Fruit fly (Drosophila melanogaster) whole organism, embryonic: ENCODE results near the gene Pex16.

ENCODE experiments used
- Blimp-1 ChIP-seq: fragments of 200-800 bp; sonication (Bioruptor generic); optimal IDR thresholded peaks from 3 replicates; lab custom pipeline; 2018; ENCODE audit warnings: missing biosample characterization, missing genetic modification characterization, mild to moderate bottlenecking, moderate library complexity, missing genetic modification reagents
- CG10209 ChIP-seq: fragments of 200-800 bp; sonication (Bioruptor generic); optimal IDR thresholded peaks from 3 replicates; lab custom pipeline; 2017; ENCODE audit warnings: missing biosample characterization, mild to moderate bottlenecking, missing genetic modification characterization, missing genetic modification reagents
- CG10274 ChIP-seq: fragments of 200-800 bp; sonication (Bioruptor generic); optimal IDR thresholded peaks from 3 replicates; lab custom pipeline; 2017; ENCODE audit warnings: missing biosample characterization, mild to moderate bottlenecking, missing genetic modification characterization
- CG13624 ChIP-seq: fragments of 200-800 bp; sonication (Bioruptor generic); optimal IDR thresholded peaks from 2 replicates; lab custom pipeline; 2016; ENCODE audit warnings: missing biosample characterization, missing genetic modification characterization
- CG14014 ChIP-seq: fragments of 200-800 bp; sonication (Bioruptor generic); IDR thresholded peaks from 2 replicates; pipeline ENCODE4 v1.3.6; 2022; ENCODE audit warnings: missing biosample characterization, missing genetic modification characterization
- CG15479 ChIP-seq: fragments of 200-800 bp; sonication (Bioruptor generic); optimal IDR thresholded peaks from 3 replicates; lab custom pipeline; 2019; ENCODE audit warnings: missing biosample characterization, mild to moderate bottlenecking, missing genetic modification characterization, moderate library complexity
- CG1603 ChIP-seq: fragments of 200-800 bp; sonication (Bioruptor generic); optimal IDR thresholded peaks from 2 replicates; lab custom pipeline; 2019; ENCODE audit warnings: missing biosample characterization, mild to moderate bottlenecking, missing genetic modification characterization, moderate library complexity
- CG16815 ChIP-seq: fragments of 200-800 bp; sonication (Bioruptor generic); optimal IDR thresholded peaks from 3 replicates; lab custom pipeline; 2017; ENCODE audit warnings: missing biosample characterization, mild to moderate bottlenecking, missing genetic modification characterization
- CG17328 ChIP-seq: fragments of 200-800 bp; sonication (Bioruptor generic); IDR thresholded peaks from 2 replicates; pipeline ENCODE4 v1.3.6; 2022; ENCODE audit warnings: missing biosample characterization, missing genetic modification characterization
- CG17802 ChIP-seq: fragments of 200-800 bp; sonication (Bioruptor generic); optimal IDR thresholded peaks from 2 replicates; lab custom pipeline; 2018; ENCODE audit warnings: missing biosample characterization, mild to moderate bottlenecking, missing genetic modification characterization, moderate library complexity
- CG2116 ChIP-seq: fragments of 200-800 bp; sonication (Bioruptor generic); optimal IDR thresholded peaks from 3 replicates; lab custom pipeline; 2018; ENCODE audit warnings: missing biosample characterization, mild to moderate bottlenecking, missing genetic modification characterization
- CG2875 ChIP-seq: fragments of 200-800 bp; sonication (Bioruptor generic); optimal IDR thresholded peaks from 2 replicates; lab custom pipeline; 2017; ENCODE audit warnings: missing biosample characterization, mild to moderate bottlenecking, missing genetic modification characterization, missing genetic modification reagents
- CG32532 ChIP-seq: fragments of 200-800 bp; sonication (Bioruptor generic); IDR thresholded peaks from 2 replicates; pipeline ENCODE4 v1.3.6; 2022; ENCODE audit warnings: missing biosample characterization, missing genetic modification characterization
- CG3726 ChIP-seq: fragments of 200-800 bp; sonication (Bioruptor generic); IDR thresholded peaks from 3 replicates; pipeline ENCODE4, ENCODE4 v1.3.6; 2022; ENCODE audit warnings: missing biosample characterization, missing genetic modification characterization
- CG3847 ChIP-seq: fragments of 200-800 bp; sonication (Bioruptor generic); IDR thresholded peaks from 2 replicates; pipeline ENCODE4 v1.3.6; 2022; ENCODE audit warnings: missing biosample characterization, missing genetic modification characterization
- CG4328 ChIP-seq: fragments of 200-800 bp; sonication (Bioruptor generic); optimal IDR thresholded peaks from 3 replicates; lab custom pipeline; 2017; ENCODE audit warnings: missing biosample characterization, missing genetic modification reagents, missing genetic modification characterization
- CG4360 ChIP-seq: fragments of 200-800 bp; sonication (Bioruptor generic); IDR thresholded peaks from 2 replicates; pipeline ENCODE4 v1.3.6; 2022; ENCODE audit warnings: missing biosample characterization, missing genetic modification characterization
- CG6813 ChIP-seq: fragments of 200-800 bp; sonication (Bioruptor generic); optimal IDR thresholded peaks from 2 replicates; lab custom pipeline; 2017; ENCODE audit warnings: missing biosample characterization, missing genetic modification characterization, mild to moderate bottlenecking, moderate library complexity, missing genetic modification reagents
- CG7987 ChIP-seq: fragments of 200-800 bp; sonication (Bioruptor generic); optimal IDR thresholded peaks from 2 replicates; lab custom pipeline; 2018; ENCODE audit warnings: missing biosample characterization, mild to moderate bottlenecking, missing genetic modification characterization, moderate library complexity
- CG9817 ChIP-seq: fragments of 200-800 bp; sonication (Bioruptor generic); optimal IDR thresholded peaks from 2 replicates; lab custom pipeline; 2018; ENCODE audit warnings: missing biosample characterization, mild to moderate bottlenecking, missing genetic modification characterization, moderate library complexity
- CG9932 ChIP-seq: fragments of 200-800 bp; sonication (Bioruptor generic); IDR thresholded peaks from 2 replicates; pipeline ENCODE4 v1.3.6; 2022; ENCODE audit warnings: missing biosample characterization, missing genetic modification characterization
- CkIIα-i1 ChIP-seq: fragments of 200-800 bp; sonication (Bioruptor generic); IDR thresholded peaks from 2 replicates; pipeline ENCODE4 v1.3.6; 2022; ENCODE audit warnings: missing biosample characterization, missing genetic modification characterization
- CoRest ChIP-seq: fragments of 200-800 bp; sonication (Bioruptor generic); optimal IDR thresholded peaks from 3 replicates; lab custom pipeline; 2018; ENCODE audit warnings: missing biosample characterization, mild to moderate bottlenecking, missing genetic modification characterization, moderate library complexity
- CrebB ChIP-seq: fragments of 200-800 bp; sonication (Bioruptor generic); optimal IDR thresholded peaks from 3 replicates; lab custom pipeline; 2018; ENCODE audit warnings: missing biosample characterization, mild to moderate bottlenecking, missing genetic modification characterization
- Dip2 ChIP-seq: fragments of 200-800 bp; sonication (Bioruptor generic); IDR thresholded peaks from 2 replicates; pipeline ENCODE4 v1.3.6; 2022; ENCODE audit warnings: missing biosample characterization, missing genetic modification characterization
- Dll ChIP-seq: fragments of 200-800 bp; sonication (Bioruptor generic); IDR thresholded peaks from 4 replicates; pipeline ENCODE4 v1.3.6; 2022; ENCODE audit warnings: missing biosample characterization, missing genetic modification characterization; ENCODE audit not compliant: partially characterized antibody
- ERR ChIP-seq: fragments of 200-800 bp; sonication (Bioruptor generic); optimal IDR thresholded peaks from 2 replicates; lab custom pipeline; 2016; ENCODE audit warnings: missing biosample characterization, missing genetic modification characterization
- Ets65A ChIP-seq: fragments of 200-800 bp; sonication (Bioruptor generic); peaks from one replicate; lab custom pipeline; 2016; ENCODE audit warnings: missing biosample characterization, missing genetic modification characterization
- Fer3 ChIP-seq: fragments of 200-800 bp; sonication (Bioruptor generic); optimal IDR thresholded peaks from 2 replicates; lab custom pipeline; 2018; ENCODE audit warnings: missing biosample characterization, mild to moderate bottlenecking, missing genetic modification characterization, moderate library complexity
- GATAe ChIP-seq: fragments of 200-800 bp; sonication (Bioruptor generic); conservative IDR thresholded peaks from 2 replicates; pipeline ENCODE4 v1.3.6; 2022; ENCODE audit warnings: missing biosample characterization, missing genetic modification characterization
- Hey ChIP-seq: fragments of 200-800 bp; sonication (Bioruptor generic); optimal IDR thresholded peaks from 3 replicates; lab custom pipeline; 2018; ENCODE audit warnings: missing biosample characterization, mild to moderate bottlenecking, missing genetic modification characterization
- MTF-1 ChIP-seq: fragments of 200-800 bp; sonication (Bioruptor generic); optimal IDR thresholded peaks from 2 replicates; lab custom pipeline; 2018; ENCODE audit warnings: missing biosample characterization, mild to moderate bottlenecking, missing genetic modification characterization, borderline replicate concordance
- Mad ChIP-seq: fragments of 200-800 bp; sonication (Bioruptor generic); optimal IDR thresholded peaks from 2 replicates; lab custom pipeline; 2016; ENCODE audit warnings: missing biosample characterization, missing genetic modification characterization
- Trl ChIP-seq, 3 experiments: fragments of >200 bp in 2 of 3; fragments of 200-800 bp in 1 of 3; sonication (Bioruptor generic) in 1 of 3; optimal IDR thresholded peaks; 2 replicates in 1 of 3; 3 replicates in 2 of 3; lab custom pipeline; 2016 to 2017; ENCODE audit warnings: missing biosample characterization in 1 of 3, missing genetic modification characterization in 1 of 3
- Vsx1 ChIP-seq: fragments of 200-800 bp; sonication (Bioruptor generic); optimal IDR thresholded peaks from 2 replicates; lab custom pipeline; 2017; ENCODE audit warnings: missing biosample characterization, mild to moderate bottlenecking, missing genetic modification characterization, missing genetic modification reagents
- aop ChIP-seq: fragments of 200-800 bp; sonication (Bioruptor generic); IDR thresholded peaks from 2 replicates; pipeline ENCODE4 v1.3.6; 2022; ENCODE audit warnings: missing biosample characterization, missing genetic modification characterization
- btn ChIP-seq: fragments of 200-800 bp; sonication (Bioruptor generic); optimal IDR thresholded peaks from 2 replicates; lab custom pipeline; 2016; ENCODE audit warnings: missing biosample characterization, missing genetic modification characterization
- cg ChIP-seq: fragments of 200-800 bp; sonication (Bioruptor generic); optimal IDR thresholded peaks from 3 replicates; lab custom pipeline; 2019; ENCODE audit warnings: missing biosample characterization, mild to moderate bottlenecking, missing genetic modification characterization, moderate library complexity
- chm ChIP-seq: fragments of 200-800 bp; sonication (Bioruptor generic); IDR thresholded peaks from 2 replicates; pipeline ENCODE4 v1.3.6; 2022; ENCODE audit warnings: missing biosample characterization, missing genetic modification characterization
- crc ChIP-seq: fragments of 200-800 bp; sonication (Bioruptor generic); optimal IDR thresholded peaks from 2 replicates; lab custom pipeline; 2016; ENCODE audit warnings: missing biosample characterization, missing genetic modification characterization
- gcm2 ChIP-seq: fragments of 200-800 bp; sonication (Bioruptor generic); optimal IDR thresholded peaks from 2 replicates; lab custom pipeline; 2016; ENCODE audit warnings: missing biosample characterization, missing genetic modification characterization
- nerfin-1 ChIP-seq: fragments of 200-800 bp; sonication (Bioruptor generic); optimal IDR thresholded peaks from 3 replicates; lab custom pipeline; 2019; ENCODE audit warnings: missing biosample characterization, mild to moderate bottlenecking, missing genetic modification characterization, moderate library complexity
- oc ChIP-seq: fragments of 200-800 bp; sonication (Bioruptor generic); optimal IDR thresholded peaks from 2 replicates; lab custom pipeline; 2018; ENCODE audit warnings: missing biosample characterization, mild to moderate bottlenecking, missing genetic modification characterization, moderate library complexity
- shn ChIP-seq: fragments of 200-800 bp; sonication (Bioruptor generic); optimal IDR thresholded peaks from 3 replicates; lab custom pipeline; 2016; ENCODE audit warnings: missing biosample characterization, missing genetic modification characterization
- sisA ChIP-seq: fragments of 200-800 bp; sonication (Bioruptor generic); IDR thresholded peaks from 2 replicates; pipeline ENCODE4 v1.3.6; 2022; ENCODE audit warnings: missing biosample characterization, missing genetic modification characterization
- tap ChIP-seq: fragments of 200-800 bp; optimal IDR thresholded peaks from 3 replicates; lab custom pipeline; 2019; ENCODE audit warnings: missing biosample characterization, mild to moderate bottlenecking, missing genetic modification characterization, moderate library complexity
- toy ChIP-seq: fragments of 200-800 bp; sonication (Bioruptor generic); IDR thresholded peaks from 2 replicates; pipeline ENCODE4 v1.3.6; 2022; ENCODE audit warnings: missing biosample characterization, missing genetic modification characterization
- zfh1 ChIP-seq: fragments of 200-800 bp; sonication (Bioruptor generic); IDR thresholded peaks from 3 replicates; pipeline ENCODE4 v1.3.6; 2022; ENCODE audit warnings: missing biosample characterization, missing genetic modification characterization

Gene Pex16

DNA sequence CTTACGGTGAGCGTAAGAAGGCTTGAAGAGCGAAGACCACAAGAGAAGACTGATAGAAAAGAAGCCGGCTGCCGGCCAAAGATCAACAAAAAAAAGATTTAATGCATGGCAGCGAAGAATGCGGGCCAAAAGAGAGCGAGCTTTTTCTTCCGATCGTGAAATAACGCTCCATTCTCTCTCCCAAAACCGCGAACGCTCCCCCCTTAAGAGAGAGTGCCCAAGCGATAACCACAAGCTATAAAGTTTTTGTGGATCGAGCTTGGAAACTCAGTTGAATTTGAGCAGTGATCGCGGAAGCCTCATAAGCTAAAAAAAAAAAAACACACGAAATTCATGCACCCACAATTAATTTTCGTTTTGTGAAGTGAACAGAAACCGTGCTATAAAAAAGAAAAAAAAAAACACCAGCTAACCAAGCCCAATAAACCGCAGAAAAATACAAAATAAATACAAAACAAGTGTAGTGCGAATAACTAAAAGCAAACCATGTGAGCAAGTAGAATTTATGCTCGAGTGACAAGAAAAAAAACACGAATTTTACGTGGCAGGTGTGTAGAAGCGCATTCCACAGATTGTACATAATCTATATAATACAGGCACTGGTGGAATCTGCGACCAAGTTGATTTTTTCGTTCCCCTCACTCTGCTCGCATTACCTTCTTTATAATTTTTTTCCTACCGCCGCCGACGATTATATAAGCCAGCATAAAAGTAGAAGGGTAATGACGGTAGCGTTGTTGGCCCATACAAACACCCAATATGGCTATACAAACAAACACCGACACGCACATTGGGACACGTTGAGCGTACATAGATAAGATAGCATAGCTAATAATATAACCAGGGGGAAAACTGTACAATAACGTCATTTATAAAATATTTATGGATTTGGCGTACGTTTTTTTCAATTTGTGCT lies 47.5 kb downstream of the Pex16 start, which contains the start of gene CG13252 (continued):
- no peak for TF ChIP-seq CG15479 (GFP tag; lab: Kevin White, UChicago)
- peak; percentile 18 for TF ChIP-seq tap (tag; lab: Kevin White, UChicago)
- TF ChIP-seq Fer3 (tag; lab: Kevin White, UChicago): peak; percentile 37
- TF ChIP-seq crc (GFP tag; lab: Kevin White, UChicago): peak; percentile 38
- TF ChIP-seq aop (GFP tag; lab: Robert Waterston, UW): no peak
- peak; percentile 25 for TF ChIP-seq CG4328
- TF ChIP-seq Hey: peak; percentile 52
- peak; percentile 23 for TF ChIP-seq Blimp-1 (GFP tag; lab: Kevin White, UChicago)
- peak; percentile 28 for TF ChIP-seq CG2875 (GFP tag; lab: Kevin White, UChicago)
- TF ChIP-seq CG1603 (tag; lab: Kevin White, UChicago): peak; percentile 37
- no peak for TF ChIP-seq CG13624 (GFP tag; lab: Kevin White, UChicago)
- peak; percentile 11; the same call in 1 of the 2 replicates for TF ChIP-seq CG9932 (GFP tag; lab: Robert Waterston, UW)
- TF ChIP-seq CG6813: peak; percentile 31
- TF ChIP-seq CkIIα-i1 (GFP tag; lab: Robert Waterston, UW): no peak
- peak; percentile 34; the same call in 1 of the 2 replicates for TF ChIP-seq CG32532 (GFP tag; lab: Robert Waterston, UW)
- no peak for TF ChIP-seq chm (GFP tag; lab: Robert Waterston, UW)
- peak; percentile 32 for TF ChIP-seq oc (tag; lab: Kevin White, UChicago)
- no peak for TF ChIP-seq toy (GFP tag; lab: Robert Waterston, UW)
- peak; percentile 50; the same call in 2 of the 4 replicates for TF ChIP-seq Dll (GFP tag; lab: Robert Waterston, UW)
- peak; percentile 45 for TF ChIP-seq CoRest (tag; lab: Kevin White, UChicago)
- peak; percentile 26 for TF ChIP-seq CG2116 (GFP tag; lab: Kevin White, UChicago)
- TF ChIP-seq CG14014 (GFP tag; lab: Robert Waterston, UW): peak; percentile 42; the same call in 1 of the 2 replicates
- no peak for TF ChIP-seq shn (GFP tag; lab: Kevin White, UChicago)
- TF ChIP-seq CG17802: no peak
- peak; percentile 90 to 98 for TF ChIP-seq Trl (optimal IDR thresholded peaks at IDR 0.05; lab: Kevin White, UChicago)
- TF ChIP-seq Trl (GFP tag; optimal IDR thresholded peaks at IDR 0.05; lab: Kevin White, UChicago): peak; percentile 2
- peak; percentile 10 for TF ChIP-seq CrebB
- no peak for TF ChIP-seq gcm2 (GFP tag; lab: Kevin White, UChicago)
- TF ChIP-seq CG10209 (GFP tag; lab: Kevin White, UChicago): peak; percentile 20
- peak; percentile 29 for TF ChIP-seq MTF-1
- TF ChIP-seq Vsx1 (GFP tag; lab: Kevin White, UChicago): peak; percentile 84
- peak; percentile 16; the same call in 1 of the 2 replicates for TF ChIP-seq GATAe
- no peak for TF ChIP-seq btn
- peak; percentile 4 for TF ChIP-seq CG9817
- TF ChIP-seq zfh1 (GFP tag; lab: Robert Waterston, UW): no peak
- no peak for TF ChIP-seq CG4360 (GFP tag; lab: Robert Waterston, UW)
- no peak for TF ChIP-seq CG10274 (GFP tag; lab: Kevin White, UChicago)
- TF ChIP-seq Dip2 (GFP tag; lab: Robert Waterston, UW): no peak
- no peak for TF ChIP-seq nerfin-1 (tag; lab: Kevin White, UChicago)
- peak; percentile 27 for TF ChIP-seq Mad
- peak; percentile 26 for TF ChIP-seq cg (GFP tag; lab: Kevin White, UChicago)
- no peak for TF ChIP-seq CG16815 (GFP tag; lab: Kevin White, UChicago)
- TF ChIP-seq CG7987 (GFP tag; lab: Kevin White, UChicago): peak; percentile 59
- TF ChIP-seq CG3847: peak; percentile 19; the same call in 1 of the 2 replicates
- TF ChIP-seq ERR (GFP tag; lab: Kevin White, UChicago): no peak
- no peak for TF ChIP-seq CG3726 (GFP tag; lab: Robert Waterston, UW)
- no peak for TF ChIP-seq CG17328 (GFP tag; lab: Robert Waterston, UW)
- TF ChIP-seq sisA (GFP tag; lab: Robert Waterston, UW): no peak
- TF ChIP-seq Ets65A (GFP tag; lab: Kevin White, UChicago): peak; percentile 89
